Worm (Caenorhabditis elegans) whole organism, mixed stage, embryonic: Measurements from ENCODE around the gene F11E6.10.

Experiments
- mab-5 ChIP-seq: fragments of 150-350 bp; optimal IDR thresholded peaks from 2 replicates; lab custom pipeline; 2014; ENCODE audit warnings: missing biosample characterization, missing genetic modification characterization
- nhr-28 ChIP-seq: fragments of 150-350 bp; optimal IDR thresholded peaks from 2 replicates; lab custom pipeline; 2014; ENCODE audit warnings: missing biosample characterization, missing genetic modification characterization
- pha-4 ChIP-seq: fragments of 150-350 bp; optimal IDR thresholded peaks from 2 replicates; lab custom pipeline; 2018; ENCODE audit warnings: missing biosample characterization, missing genetic modification reagents, missing genetic modification characterization
- snpc-4 ChIP-seq: fragments of 150-350 bp; optimal IDR thresholded peaks from 2 replicates; lab custom pipeline; 2014; ENCODE audit warnings: missing biosample characterization, missing genetic modification characterization
- tbx-8 ChIP-seq: fragments of 200-800 bp; sonication (Bioruptor generic); optimal IDR thresholded peaks from 2 replicates; lab custom pipeline; 2018; ENCODE audit warnings: mild to moderate bottlenecking, missing genetic modification characterization, moderate library complexity, missing compliant biosample characterization
- unc-62 ChIP-seq: fragments of 150-350 bp; optimal IDR thresholded peaks from 2 replicates; lab custom pipeline; 2014; ENCODE audit warnings: missing biosample characterization, missing genetic modification reagents, missing genetic modification characterization

DNA sequence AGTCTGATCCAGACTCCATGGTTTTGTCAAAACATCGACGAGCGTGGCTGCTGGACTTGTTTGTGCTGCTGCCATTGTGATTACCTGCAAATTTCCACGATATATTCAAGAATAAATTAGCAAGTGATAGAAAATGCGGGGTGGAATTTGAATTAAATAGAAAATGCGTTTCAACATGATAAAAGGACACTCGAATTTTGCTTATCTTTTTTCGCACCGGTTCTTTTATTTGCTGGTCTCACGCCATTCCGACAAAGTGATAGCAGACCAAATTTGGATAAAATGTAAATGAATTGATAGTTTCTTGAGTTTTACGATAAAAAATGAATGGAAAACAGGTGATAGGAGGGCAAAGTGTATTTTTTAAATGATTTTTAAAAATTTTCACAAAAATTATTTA is 4.4 kb upstream of the F11E6.10 start, which contains the start of gene elo-2:
- no peak for TF ChIP-seq pha-4 (tag; lab: Kevin White, UChicago)
- TF ChIP-seq snpc-4 (tag; lab: Kevin White, UChicago): no peak
- no peak for TF ChIP-seq tbx-8 (GFP tag; lab: Kevin White, UChicago)
- TF ChIP-seq nhr-28 (tag; lab: Kevin White, UChicago): no peak
- TF ChIP-seq unc-62 (GFP tag; lab: Kevin White, UChicago): no peak
- TF ChIP-seq mab-5: no peak
